Fruit fly (Drosophila melanogaster): ENCODE data around the gene CG8132.

The CG8132 gene

dm6 chr3R:9428189-9428699, 26.9 kb downstream of the CG8132 start (continued):
- TF ChIP-seq lov (optimal IDR thresholded peaks at IDR 0.05) (no peak), lov (GFP tag; IDR thresholded peaks at IDR 0.05) (no peak), CG12071 (GFP tag; optimal IDR thresholded peaks at IDR 0.05) (peak; percentile 67), Opbp (GFP tag; IDR thresholded peaks at IDR 0.05; ENCODE audit: partially characterized antibody) (no peak), CG10979 (tag; optimal IDR thresholded peaks at IDR 0.05) (no peak), Optix (GFP tag; IDR thresholded peaks at IDR 0.05) (no peak), twi (tag; optimal IDR thresholded peaks at IDR 0.05) (peak; percentile 38), pros (GFP tag; optimal IDR thresholded peaks at IDR 0.05) (peak; percentile 65), dmrt99B (tag; optimal IDR thresholded peaks at IDR 0.05) (peak; percentile 29), fu2 (GFP tag; optimal IDR thresholded peaks at IDR 0.05) (no peak), stwl (tag; optimal IDR thresholded peaks at IDR 0.05) (no peak), CG17912 (GFP tag; optimal IDR thresholded peaks at IDR 0.05) (peak; percentile 18), CG10321 (GFP tag; IDR thresholded peaks at IDR 0.05) (0 out of 2 replicates have a peak, but pooled peaks have one; percentile 15), GATAe (GFP tag; conservative IDR thresholded peaks at IDR 0.05) (no peak), Nf-YA (GFP tag; IDR thresholded peaks at IDR 0.05) (no peak), CG16779 (GFP tag; IDR thresholded peaks at IDR 0.05) (0 out of 2 replicates have a peak, but pooled peaks have one; percentile 30), chm (GFP tag; IDR thresholded peaks at IDR 0.05) (peak; percentile 73), emc (GFP tag; optimal IDR thresholded peaks at IDR 0.05) (no peak), gcm2 (GFP tag; optimal IDR thresholded peaks at IDR 0.05) (peak; percentile 42), ham (GFP tag; IDR thresholded peaks at IDR 0.05) (no peak), sens-2 (GFP tag; IDR thresholded peaks at IDR 0.05) (no peak), Asciz (GFP tag; optimal IDR thresholded peaks at IDR 0.05) (peak; percentile 64), Deaf1 (tag; optimal IDR thresholded peaks at IDR 0.05) (peak; percentile 64), slbo (GFP tag; IDR thresholded peaks at IDR 0.05) (no peak), pnt (GFP tag; optimal IDR thresholded peaks at IDR 0.05) (no peak), CG12299 (tag; optimal IDR thresholded peaks at IDR 0.05) (peak; percentile 9), bigmax (GFP tag; optimal IDR thresholded peaks at IDR 0.05) (no peak), kah (GFP tag; optimal IDR thresholded peaks at IDR 0.05) (peak; percentile 83), CG3281 (GFP tag; optimal IDR thresholded peaks at IDR 0.05) (peak; percentile 48), Ets97D (GFP tag; optimal IDR thresholded peaks at IDR 0.05) (no peak)

dm6 chr3R:9428988-9429387, 27.7 kb downstream of the CG8132 start:
- TF ChIP-seq nau (GFP tag; optimal IDR thresholded peaks at IDR 0.05) (peak; percentile 26), mld (GFP tag; IDR thresholded peaks at IDR 0.05; ENCODE audit: partially characterized antibody) (no peak), Sox102F (GFP tag; optimal IDR thresholded peaks at IDR 0.05) (peak; percentile 23), unc-4 (GFP tag; IDR thresholded peaks at IDR 0.05; ENCODE audit: partially characterized antibody) (no peak), otp (GFP tag; IDR thresholded peaks at IDR 0.05) (peak; percentile 62; the same call in 1 of the 3 replicates), ham (GFP tag; IDR thresholded peaks at IDR 0.05) (no peak), CG10209 (GFP tag; optimal IDR thresholded peaks at IDR 0.05) (peak; percentile 42), CG7839 (tag; optimal IDR thresholded peaks at IDR 0.05) (peak; percentile 72), CG10654 (GFP tag; optimal IDR thresholded peaks at IDR 0.05) (peak; percentile 33), Mrtf (GFP tag; IDR thresholded peaks at IDR 0.05) (no peak), dm (GFP tag; optimal IDR thresholded peaks at IDR 0.05) (peak; percentile 51), kah (GFP tag; optimal IDR thresholded peaks at IDR 0.05) (no peak), CG1529 (GFP tag; optimal IDR thresholded peaks at IDR 0.05) (peak; percentile 27), Atf3 (GFP tag; optimal IDR thresholded peaks at IDR 0.05) (peak; percentile 17), chif (GFP tag; optimal IDR thresholded peaks at IDR 0.05) (peak; percentile 2 to 54), br (optimal IDR thresholded peaks at IDR 0.05) (no peak), H15 (GFP tag; IDR thresholded peaks at IDR 0.05) (no peak), p53 (GFP tag; optimal IDR thresholded peaks at IDR 0.05) (no peak), stwl (tag; optimal IDR thresholded peaks at IDR 0.05) (no peak), ind (GFP tag; optimal IDR thresholded peaks at IDR 0.05) (peak; percentile 67), CG32532 (GFP tag; IDR thresholded peaks at IDR 0.05) (peak; percentile 73), az2 (GFP tag; optimal IDR thresholded peaks at IDR 0.05) (peak; percentile 43), CG13775 (GFP tag; optimal IDR thresholded peaks at IDR 0.05) (peak; percentile 28), HLHmδ (GFP tag; optimal IDR thresholded peaks at IDR 0.05) (no peak), CG34224 (GFP tag; IDR thresholded peaks at IDR 0.05; ENCODE audit: partially characterized antibody) (no peak)
